Fruit fly (Drosophila melanogaster) S2 (cell line): ENCODE data around the gene Sgs5.

Source experiments
- CG8478 ChIP-seq: fragments of >200 bp; optimal IDR thresholded peaks from 2 replicates; lab custom pipeline; 2018
- CTCF ChIP-seq, 2 experiments: fragments of >200 bp; optimal IDR thresholded peaks; 2 replicates each; lab custom pipeline; 2018

dm6 chr3R:17611836-17612235, 16.7 kb downstream of the Sgs5 start:
- no peak for TF ChIP-seq CG8478
- no peak for TF ChIP-seq CTCF (optimal IDR thresholded peaks at IDR 0.05; lab: Kevin White, UChicago)
